Fruit fly (Drosophila melanogaster): ENCODE data around the gene Tpt.

The Tpt gene

dm6 chr3L:8449202-8449799 is 44.2 kb upstream of the Tpt start, which contains the start of gene CG6983 (continued):
- TF ChIP-seq Deaf1 (tag; optimal IDR thresholded peaks at IDR 0.05): no peak
- TF ChIP-seq fd3F (GFP tag; optimal IDR thresholded peaks at IDR 0.05): no peak
- TF ChIP-seq btn (GFP tag; optimal IDR thresholded peaks at IDR 0.05): no peak
- TF ChIP-seq pfk (GFP tag; optimal IDR thresholded peaks at IDR 0.05): no peak
- TF ChIP-seq tap (tag; optimal IDR thresholded peaks at IDR 0.05): no peak
- TF ChIP-seq ATbp (GFP tag; optimal IDR thresholded peaks at IDR 0.05): no peak
- no peak for TF ChIP-seq CG8281 (tag; optimal IDR thresholded peaks at IDR 0.05)
- TF ChIP-seq ssp (GFP tag; IDR thresholded peaks at IDR 0.05): no peak
- peak; percentile 85 for TF ChIP-seq Dref (GFP tag; IDR thresholded peaks at IDR 0.05)
- TF ChIP-seq CG4328 (GFP tag; optimal IDR thresholded peaks at IDR 0.05): no peak
- TF ChIP-seq CG7271 (tag; optimal IDR thresholded peaks at IDR 0.05): no peak
- TF ChIP-seq pan (optimal IDR thresholded peaks at IDR 0.05): no peak
- no peak for TF ChIP-seq pan (GFP tag; optimal IDR thresholded peaks at IDR 0.05 in 1 of 2, IDR thresholded peaks at IDR 0.05 in 1 of 2)
- no peak for TF ChIP-seq Usf (GFP tag; optimal IDR thresholded peaks at IDR 0.05)
- no peak for TF ChIP-seq stc (GFP tag; IDR thresholded peaks at IDR 0.05)
- no peak for TF ChIP-seq br (optimal IDR thresholded peaks at IDR 0.05)
- TF ChIP-seq kah (GFP tag; optimal IDR thresholded peaks at IDR 0.05): no peak
- no peak for TF ChIP-seq Optix (GFP tag; IDR thresholded peaks at IDR 0.05)
- TF ChIP-seq Bgb (GFP tag; IDR thresholded peaks at IDR 0.05; ENCODE audit: partially characterized antibody): peak; percentile 83
- TF ChIP-seq odd (GFP tag; optimal IDR thresholded peaks at IDR 0.05): no peak
- TF ChIP-seq Chrac-16 (GFP tag; optimal IDR thresholded peaks at IDR 0.05): no peak
- TF ChIP-seq CG14860 (GFP tag; IDR thresholded peaks at IDR 0.05; ENCODE audit: partially characterized antibody): no peak
- 0 out of 3 replicates have a peak, but pooled peaks have one; percentile 22 for TF ChIP-seq CG17361 (GFP tag; IDR thresholded peaks at IDR 0.05)
- TF ChIP-seq HLH4C (GFP tag; IDR thresholded peaks at IDR 0.05; ENCODE audit: partially characterized antibody): peak; percentile 76
- no peak for TF ChIP-seq Tbp (GFP tag; optimal IDR thresholded peaks at IDR 0.05)
- TF ChIP-seq bab2 (GFP tag; optimal IDR thresholded peaks at IDR 0.05): no peak
- no peak for TF ChIP-seq insv (GFP tag; optimal IDR thresholded peaks at IDR 0.05)
- TF ChIP-seq Meics (GFP tag; optimal IDR thresholded peaks at IDR 0.05): no peak
- no peak for TF ChIP-seq CG7786 (GFP tag; optimal IDR thresholded peaks at IDR 0.05)
- TF ChIP-seq Hr51 (GFP tag; optimal IDR thresholded peaks at IDR 0.05): no peak
- TF ChIP-seq jigr1 (GFP tag; IDR thresholded peaks at IDR 0.05): no peak
- TF ChIP-seq Dbx (GFP tag; IDR thresholded peaks at IDR 0.05): no peak
- TF ChIP-seq bbx (GFP tag; IDR thresholded peaks at IDR 0.05; ENCODE audit: partially characterized antibody): peak; percentile 83
- no peak for TF ChIP-seq scrt (GFP tag; optimal IDR thresholded peaks at IDR 0.05)
- no peak for TF ChIP-seq chif (GFP tag; optimal IDR thresholded peaks at IDR 0.05)
- peak; percentile 87 for TF ChIP-seq unc-4 (GFP tag; IDR thresholded peaks at IDR 0.05; ENCODE audit: partially characterized antibody)
- peak; percentile 55 for TF ChIP-seq Dp (GFP tag; optimal IDR thresholded peaks at IDR 0.05)
- TF ChIP-seq CG11723 (GFP tag; optimal IDR thresholded peaks at IDR 0.05): no peak
- TF ChIP-seq luna (GFP tag; optimal IDR thresholded peaks at IDR 0.05): no peak
- no peak for TF ChIP-seq D19A (tag; optimal IDR thresholded peaks at IDR 0.05)
- TF ChIP-seq CG2678 (tag; optimal IDR thresholded peaks at IDR 0.05): no peak
- no peak for TF ChIP-seq CG4730 (GFP tag; IDR thresholded peaks at IDR 0.05)
- peak; percentile 57; the same call in 1 of the 3 replicates for TF ChIP-seq hb (GFP tag; IDR thresholded peaks at IDR 0.05; ENCODE audit: partially characterized antibody)
- no peak for TF ChIP-seq toy (GFP tag; IDR thresholded peaks at IDR 0.05)
- no peak for TF ChIP-seq CG10209 (GFP tag; optimal IDR thresholded peaks at IDR 0.05)
- no peak for TF ChIP-seq CG2120 (GFP tag; optimal IDR thresholded peaks at IDR 0.05)
- no peak for TF ChIP-seq CG11085 (GFP tag; IDR thresholded peaks at IDR 0.05)
- TF ChIP-seq kni (GFP tag; optimal IDR thresholded peaks at IDR 0.05): no peak
- no peak for TF ChIP-seq seq (GFP tag; IDR thresholded peaks at IDR 0.05)
- TF ChIP-seq ap (GFP tag; IDR thresholded peaks at IDR 0.05): no peak
- TF ChIP-seq Dip3 (GFP tag; optimal IDR thresholded peaks at IDR 0.05): no peak

All from whole organism, embryonic.